Fruit fly (Drosophila melanogaster) whole organism, embryonic: ENCODE results near the gene CG14024.
A peak's percentile ranks its signal among the peaks of the same experiment; 100 is the strongest.

Source experiments
- CG10366 ChIP-seq: fragments of 200-800 bp; sonication (Bioruptor generic); IDR thresholded peaks from 2 replicates; pipeline ENCODE4 v1.3.6; 2022; ENCODE audit warnings: missing biosample characterization, missing genetic modification characterization
- CG11504 ChIP-seq: fragments of 200-800 bp; sonication (Bioruptor generic); optimal IDR thresholded peaks from 3 replicates; lab custom pipeline; 2019; ENCODE audit warnings: missing biosample characterization, mild to moderate bottlenecking, missing genetic modification characterization, moderate library complexity
- CG11695 ChIP-seq: fragments of 200-800 bp; sonication (Bioruptor generic); IDR thresholded peaks from 3 replicates; pipeline ENCODE4 v1.3.6; 2022; ENCODE audit warnings: missing biosample characterization, missing genetic modification characterization
- CG12769 ChIP-seq: fragments of 200-800 bp; sonication (Bioruptor generic); optimal IDR thresholded peaks from 2 replicates; lab custom pipeline; 2019; ENCODE audit warnings: missing biosample characterization, mild to moderate bottlenecking, missing genetic modification characterization, moderate library complexity
- CG1529 ChIP-seq: fragments of 200-800 bp; sonication (Bioruptor generic); optimal IDR thresholded peaks from 3 replicates; lab custom pipeline; 2018; ENCODE audit warnings: missing biosample characterization, missing genetic modification characterization
- CG16779 ChIP-seq: fragments of 200-800 bp; sonication (Bioruptor generic); IDR thresholded peaks from 2 replicates; pipeline ENCODE4 v1.3.6; 2022; ENCODE audit warnings: missing biosample characterization, missing genetic modification characterization
- CG17829 ChIP-seq: fragments of 200-800 bp; optimal IDR thresholded peaks from 2 replicates; lab custom pipeline; 2019; ENCODE audit warnings: missing biosample characterization, mild to moderate bottlenecking, missing genetic modification characterization, moderate library complexity
- CG18262 ChIP-seq: fragments of 200-800 bp; optimal IDR thresholded peaks from 3 replicates; lab custom pipeline; 2019; ENCODE audit warnings: missing biosample characterization, mild to moderate bottlenecking, missing genetic modification characterization, moderate library complexity
- CG2199 ChIP-seq: fragments of 200-800 bp; sonication (Bioruptor generic); IDR thresholded peaks from 3 replicates; pipeline ENCODE4 v1.3.6; 2022; ENCODE audit warnings: missing biosample characterization, missing genetic modification characterization
- CG2678 ChIP-seq: fragments of 200-800 bp; sonication (Bioruptor generic); optimal IDR thresholded peaks from 3 replicates; lab custom pipeline; 2019; ENCODE audit warnings: missing biosample characterization, mild to moderate bottlenecking, missing genetic modification characterization, moderate library complexity
- CG32532 ChIP-seq: fragments of 200-800 bp; sonication (Bioruptor generic); IDR thresholded peaks from 2 replicates; pipeline ENCODE4 v1.3.6; 2022; ENCODE audit warnings: missing biosample characterization, missing genetic modification characterization
- CG33557 ChIP-seq: fragments of 200-800 bp; sonication (Bioruptor generic); optimal IDR thresholded peaks from 2 replicates; lab custom pipeline; 2019; ENCODE audit warnings: missing biosample characterization, mild to moderate bottlenecking, missing genetic modification characterization, moderate library complexity
- CG43689 ChIP-seq: fragments of 200-800 bp; sonication (Bioruptor generic); IDR thresholded peaks from 2 replicates; pipeline ENCODE4 v1.3.6; 2022; ENCODE audit warnings: missing biosample characterization, missing genetic modification characterization
- CG6175 ChIP-seq: fragments of 200-800 bp; sonication (Bioruptor generic); IDR thresholded peaks from 3 replicates; pipeline ENCODE4 v1.3.6; 2022; ENCODE audit warnings: missing biosample characterization, missing genetic modification characterization
- CG8281 ChIP-seq: fragments of 200-800 bp; sonication (Bioruptor generic); optimal IDR thresholded peaks from 2 replicates; lab custom pipeline; 2018; ENCODE audit warnings: missing biosample characterization, mild to moderate bottlenecking, missing genetic modification characterization, moderate library complexity
- CG8359 ChIP-seq: fragments of 200-800 bp; sonication (Bioruptor generic); optimal IDR thresholded peaks from 2 replicates; lab custom pipeline; 2017; ENCODE audit warnings: missing biosample characterization, mild to moderate bottlenecking, missing genetic modification characterization, borderline replicate concordance
- CG8765 ChIP-seq: fragments of 200-800 bp; sonication (Bioruptor generic); IDR thresholded peaks from 2 replicates; pipeline ENCODE4 v1.3.6; 2022; ENCODE audit warnings: missing biosample characterization, missing genetic modification characterization
- Chrac-16 ChIP-seq: fragments of 200-800 bp; sonication (Bioruptor generic); optimal IDR thresholded peaks from 3 replicates; lab custom pipeline; 2016; ENCODE audit warnings: missing biosample characterization, missing genetic modification characterization
- Lim3 ChIP-seq: fragments of 200-800 bp; sonication (Bioruptor generic); IDR thresholded peaks from 2 replicates; pipeline ENCODE4 v1.3.6; 2022; ENCODE audit warnings: missing biosample characterization, missing genetic modification characterization
- MTF-1 ChIP-seq: fragments of 200-800 bp; sonication (Bioruptor generic); optimal IDR thresholded peaks from 2 replicates; lab custom pipeline; 2018; ENCODE audit warnings: missing biosample characterization, mild to moderate bottlenecking, missing genetic modification characterization, borderline replicate concordance
- Nf-YB ChIP-seq: fragments of 200-800 bp; sonication (Bioruptor generic); optimal IDR thresholded peaks from 3 replicates; lab custom pipeline; 2019; ENCODE audit warnings: missing biosample characterization, mild to moderate bottlenecking, missing genetic modification characterization, moderate library complexity
- Oaz ChIP-seq: fragments of 200-800 bp; sonication (Bioruptor generic); IDR thresholded peaks from 2 replicates; pipeline ENCODE4 v1.3.6; 2022; ENCODE audit warnings: missing biosample characterization, missing genetic modification characterization
- Oli ChIP-seq: fragments of 200-800 bp; sonication (Bioruptor generic); optimal IDR thresholded peaks from 2 replicates; lab custom pipeline; 2018; ENCODE audit warnings: missing biosample characterization, mild to moderate bottlenecking, missing genetic modification characterization, moderate library complexity
- Pdp1 ChIP-seq, 2 experiments: fragments of 200-800 bp; sonication (Bioruptor generic); optimal IDR thresholded peaks; 3 replicates each; lab custom pipeline; 2016; ENCODE audit warnings: missing biosample characterization in 2 of 2, missing genetic modification characterization in 2 of 2, mild to moderate bottlenecking in 1 of 2, moderate library complexity in 1 of 2
- Sox100B ChIP-seq: fragments of 200-800 bp; sonication (Bioruptor generic); optimal IDR thresholded peaks from 3 replicates; lab custom pipeline; 2018; ENCODE audit warnings: missing biosample characterization, mild to moderate bottlenecking, missing genetic modification characterization
- cg ChIP-seq: fragments of 200-800 bp; sonication (Bioruptor generic); optimal IDR thresholded peaks from 3 replicates; lab custom pipeline; 2019; ENCODE audit warnings: missing biosample characterization, mild to moderate bottlenecking, missing genetic modification characterization, moderate library complexity
- chn ChIP-seq: fragments of 200-800 bp; sonication (Bioruptor generic); optimal IDR thresholded peaks from 2 replicates; lab custom pipeline; 2016; ENCODE audit warnings: missing biosample characterization, missing genetic modification characterization
- crp ChIP-seq, 2 experiments: fragments of 200-800 bp; sonication (Bioruptor generic); optimal IDR thresholded peaks; 2 replicates in 1 of 2; 3 replicates in 1 of 2; lab custom pipeline; 2017; ENCODE audit warnings: missing biosample characterization in 2 of 2, missing genetic modification characterization in 2 of 2, mild to moderate bottlenecking in 1 of 2, moderate library complexity in 1 of 2
- dimm ChIP-seq: fragments of 200-800 bp; sonication (Bioruptor generic); IDR thresholded peaks from 2 replicates; pipeline ENCODE4 v1.3.6; 2022; ENCODE audit warnings: missing biosample characterization, missing genetic modification characterization
- dm ChIP-seq: fragments of 200-800 bp; sonication (Bioruptor generic); optimal IDR thresholded peaks from 3 replicates; lab custom pipeline; 2016; ENCODE audit warnings: missing biosample characterization, missing genetic modification characterization
- exex ChIP-seq: fragments of 200-800 bp; sonication (Bioruptor generic); optimal IDR thresholded peaks from 4 replicates; lab custom pipeline; 2018; ENCODE audit warnings: missing biosample characterization, mild to moderate bottlenecking, missing genetic modification characterization, moderate library complexity
- fd3F ChIP-seq: fragments of 200-800 bp; sonication (Bioruptor generic); optimal IDR thresholded peaks from 2 replicates; lab custom pipeline; 2018; ENCODE audit warnings: missing biosample characterization, mild to moderate bottlenecking, missing genetic modification characterization, moderate library complexity
- gce ChIP-seq: fragments of 200-800 bp; sonication (Bioruptor generic); IDR thresholded peaks from 3 replicates; pipeline ENCODE4 v1.3.6; 2022; ENCODE audit warnings: missing biosample characterization, missing genetic modification characterization
- gcm ChIP-seq: fragments of 200-800 bp; sonication (Bioruptor generic); optimal IDR thresholded peaks from 2 replicates; lab custom pipeline; 2019; ENCODE audit warnings: missing biosample characterization, mild to moderate bottlenecking, missing genetic modification characterization, moderate library complexity
- gcm2 ChIP-seq: fragments of 200-800 bp; sonication (Bioruptor generic); optimal IDR thresholded peaks from 2 replicates; lab custom pipeline; 2016; ENCODE audit warnings: missing biosample characterization, missing genetic modification characterization
- gro ChIP-seq: fragments of 200-800 bp; sonication (Bioruptor generic); optimal IDR thresholded peaks from 2 replicates; lab custom pipeline; 2016; ENCODE audit warnings: missing biosample characterization, missing genetic modification characterization
- gt ChIP-seq: fragments of 200-800 bp; sonication (Bioruptor generic); IDR thresholded peaks from 2 replicates; pipeline ENCODE4 v1.3.6; 2022; ENCODE audit warnings: missing biosample characterization, missing genetic modification characterization
- hth ChIP-seq: fragments of >200 bp; optimal IDR thresholded peaks from 2 replicates; lab custom pipeline; 2017; ENCODE audit warnings: inconsistent platforms
- kay ChIP-seq: fragments of 200-800 bp; sonication (Bioruptor generic); optimal IDR thresholded peaks from 2 replicates; lab custom pipeline; 2016; ENCODE audit warnings: missing biosample characterization, missing genetic modification characterization
- pnt ChIP-seq: fragments of 200-800 bp; sonication (Bioruptor generic); optimal IDR thresholded peaks from 3 replicates; lab custom pipeline; 2016; ENCODE audit warnings: missing biosample characterization, missing genetic modification characterization
- tap ChIP-seq: fragments of 200-800 bp; optimal IDR thresholded peaks from 3 replicates; lab custom pipeline; 2019; ENCODE audit warnings: missing biosample characterization, mild to moderate bottlenecking, missing genetic modification characterization, moderate library complexity
- tio ChIP-seq: fragments of 200-800 bp; sonication (Bioruptor generic); optimal IDR thresholded peaks from 2 replicates; lab custom pipeline; 2017; ENCODE audit warnings: missing biosample characterization, missing genetic modification characterization, inconsistent platforms
- tll ChIP-seq, 2 experiments: fragments of 200-800 bp in 1 of 2; fragments of >200 bp in 1 of 2; sonication (Bioruptor generic) in 1 of 2; optimal IDR thresholded peaks; 2 replicates each; lab custom pipeline; 2017 to 2019; ENCODE audit warnings: missing biosample characterization in 2 of 2, missing genetic modification characterization in 2 of 2, mild to moderate bottlenecking in 1 of 2, moderate library complexity in 1 of 2
- twi ChIP-seq: fragments of 200-800 bp; optimal IDR thresholded peaks from 2 replicates; lab custom pipeline; 2019; ENCODE audit warnings: missing biosample characterization, mild to moderate bottlenecking, missing genetic modification characterization, moderate library complexity
- unc-4 ChIP-seq: fragments of 200-800 bp; sonication (Bioruptor generic); IDR thresholded peaks from 2 replicates; pipeline ENCODE4 v1.3.6; 2022; ENCODE audit warnings: missing biosample characterization, missing genetic modification characterization; ENCODE audit not compliant: partially characterized antibody
- unpg ChIP-seq: fragments of 200-800 bp; sonication (Bioruptor generic); optimal IDR thresholded peaks from 3 replicates; lab custom pipeline; 2018; ENCODE audit warnings: missing biosample characterization, mild to moderate bottlenecking, missing genetic modification characterization, moderate library complexity
- vnd ChIP-seq: fragments of 200-800 bp; sonication (Bioruptor generic); IDR thresholded peaks from 3 replicates; pipeline ENCODE4 v1.3.6; 2022; ENCODE audit warnings: missing biosample characterization, missing genetic modification characterization; ENCODE audit not compliant: partially characterized antibody
- z ChIP-seq: fragments of 200-800 bp; sonication (Bioruptor generic); IDR thresholded peaks from 3 replicates; pipeline ENCODE4 v1.3.6; 2022; ENCODE audit warnings: missing biosample characterization, missing genetic modification characterization
- zf30C ChIP-seq: fragments of 200-800 bp; sonication (Bioruptor generic); optimal IDR thresholded peaks from 3 replicates; lab custom pipeline; 2018; ENCODE audit warnings: missing biosample characterization, mild to moderate bottlenecking, missing genetic modification characterization

Gene CG14024

DNA sequence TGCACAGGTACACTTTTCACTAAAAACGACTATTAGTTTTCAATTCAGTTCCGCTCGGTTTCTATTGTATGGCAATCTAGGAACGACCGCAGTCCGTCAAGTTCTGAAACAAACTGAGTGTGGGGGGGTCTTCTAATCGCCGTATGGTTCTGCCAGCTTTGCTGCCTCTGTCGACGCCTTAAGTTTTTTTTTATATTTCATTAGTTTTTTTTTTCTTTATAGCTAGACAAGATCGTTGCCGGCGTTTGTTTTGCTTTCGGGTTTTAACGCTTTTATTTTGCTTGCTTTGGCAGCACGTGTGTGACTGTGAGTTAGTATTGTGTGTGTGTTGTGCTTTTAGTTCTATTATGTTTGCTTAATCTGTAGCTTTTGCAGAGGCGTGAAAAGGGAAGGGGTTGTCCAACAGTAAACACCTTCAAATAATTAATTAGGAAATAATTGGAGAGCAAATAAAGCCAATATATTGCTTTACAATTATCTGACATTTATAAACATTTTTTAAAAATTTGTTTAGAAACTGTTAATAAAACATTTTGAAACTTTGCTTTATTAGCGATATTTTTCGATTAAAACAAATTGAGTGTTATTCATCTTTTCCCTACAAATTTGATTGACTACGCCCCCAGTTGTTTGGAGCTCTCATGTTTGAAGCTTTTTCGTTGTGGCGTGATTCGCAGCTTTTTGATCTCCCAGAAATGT, 27.6 kb upstream of the CG14024 start, which contains the start of gene Acsf2 (continued):
- TF ChIP-seq tap (peak; percentile 81), CG11695 (GFP tag; lab: Robert Waterston, UW) (peak; percentile 97), Pdp1 (GFP tag; optimal IDR thresholded peaks at IDR 0.05; lab: Kevin White, UChicago) (peak; percentile 91 to 96), CG11504 (tag; lab: Kevin White, UChicago) (peak; percentile 94), chn (GFP tag; lab: Kevin White, UChicago) (peak; percentile 85), unc-4 (no peak), unpg (peak; percentile 95), CG17829 (tag; lab: Kevin White, UChicago) (peak; percentile 89), z (GFP tag; lab: Robert Waterston, UW) (no peak), CG33557 (GFP tag; lab: Kevin White, UChicago) (no peak), dimm (peak; percentile 76), gcm2 (GFP tag; lab: Kevin White, UChicago) (peak; percentile 63), exex (tag; lab: Kevin White, UChicago) (peak; percentile 93), Lim3 (GFP tag; lab: Robert Waterston, UW) (no peak), dm (GFP tag; lab: Kevin White, UChicago) (peak; percentile 86), Nf-YB (peak; percentile 83), vnd (GFP tag; lab: Robert Waterston, UW) (no peak), zf30C (GFP tag; lab: Kevin White, UChicago) (no peak), CG18262 (tag; lab: Kevin White, UChicago) (peak; percentile 85), MTF-1 (peak; percentile 45), CG8765 (GFP tag; lab: Robert Waterston, UW) (peak; percentile 89; the same call in 1 of the 2 replicates), CG12769 (peak; percentile 95), Oaz (GFP tag; lab: Robert Waterston, UW) (peak; percentile 91), CG8281 (tag; lab: Kevin White, UChicago) (peak; percentile 83), CG8359 (peak; percentile 41), CG16779 (GFP tag; lab: Robert Waterston, UW) (peak; percentile 93), Chrac-16 (peak; percentile 92), gce (GFP tag; lab: Robert Waterston, UW) (peak; percentile 50; the same call in 1 of the 3 replicates), gcm (GFP tag; lab: Kevin White, UChicago) (peak; percentile 72), kay (peak; percentile 93), tll (GFP tag; optimal IDR thresholded peaks at IDR 0.05; lab: Kevin White, UChicago) (no peak), cg (peak; percentile 34), CG1529 (peak; percentile 35), Sox100B (peak; percentile 87), CG43689 (GFP tag; lab: Robert Waterston, UW) (peak; percentile 85), pnt (peak; percentile 80), gro (GFP tag; lab: Kevin White, UChicago) (peak; percentile 97), twi (peak; percentile 82), CG32532 (peak; percentile 99), CG6175 (GFP tag; lab: Robert Waterston, UW) (peak; percentile 93), Oli (peak; percentile 92), tio (GFP tag; lab: Kevin White, UChicago) (peak; percentile 94), CG2678 (tag; lab: Kevin White, UChicago) (peak; percentile 99), CG2199 (GFP tag; lab: Robert Waterston, UW) (no peak), fd3F (GFP tag; lab: Kevin White, UChicago) (peak; percentile 99), CG10366 (GFP tag; lab: Robert Waterston, UW) (peak; percentile 91), gt (no peak), hth (no peak), crp (GFP tag; optimal IDR thresholded peaks at IDR 0.05; lab: Kevin White, UChicago) (peak in 1 of 2 experiments; percentile 45)
